Worm (Caenorhabditis elegans) whole organism, early embryonic: ENCODE results near the gene num-1.
"Not testable (repeated sequence)": the region's sequence is repeated elsewhere in the genome, so short reads cannot be mapped to it uniquely, and the experiment has no call there.

Source experiments
- aly-1 ChIP-seq: sonication (generic microtip); optimal IDR thresholded peaks from 2 replicates; lab custom pipeline; 2016; ENCODE audit warnings: missing genetic modification characterization, missing compliant biosample characterization
- ama-1 ChIP-seq: fragments of 150-350 bp; optimal IDR thresholded peaks from 2 replicates; lab custom pipeline; 2014
- flt-1 ChIP-seq: fragments of 200-800 bp; sonication (Bioruptor generic); IDR thresholded peaks from 2 replicates; pipeline ENCODE4 v1.3.6; 2022; ENCODE audit warnings: missing genetic modification characterization, missing compliant biosample characterization
- hmbx-1 ChIP-seq: sonication (generic microtip); optimal IDR thresholded peaks from 2 replicates; lab custom pipeline; 2016; ENCODE audit warnings: mild to moderate bottlenecking, missing genetic modification characterization, missing compliant biosample characterization
- scrt-1 ChIP-seq: fragments of 200-800 bp; sonication (Bioruptor generic); IDR thresholded peaks from 2 replicates; pipeline ENCODE4 v1.3.6; 2022; ENCODE audit warnings: missing genetic modification characterization, missing compliant biosample characterization

- TF ChIP-seq ama-1 (lab: Kevin White, UChicago); hmbx-1 (tag; lab: Kevin White, UChicago); scrt-1 (GFP tag; lab: Robert Waterston, UW); flt-1 (GFP tag; lab: Robert Waterston, UW); aly-1 (tag; lab: Kevin White, UChicago): not testable (repeated sequence)
Measured at ce11 chrV:20839307-20839909, 9.8 kb downstream of the num-1 start.
